Fruit fly (Drosophila melanogaster) whole organism, larva: Measurements from ENCODE around the gene CG32436.

Experiments used
- noc ChIP-seq: fragments of 200-800 bp; sonication (Bioruptor generic); optimal IDR thresholded peaks from 3 replicates; lab custom pipeline; 2019; ENCODE audit warnings: missing biosample characterization, mild to moderate bottlenecking, missing genetic modification characterization, moderate library complexity

CG32436 gene

dm6 chr3L:21343254-21344083 is at the start of gene CG32436, which contains the start of gene Tbc1d8-9:
Gene CG32436 (plus strand): TSS chr3L:21344033.
Gene Tbc1d8-9 (minus strand): TSS chr3L:21343716.
- TF ChIP-seq noc = no peak

DNA sequence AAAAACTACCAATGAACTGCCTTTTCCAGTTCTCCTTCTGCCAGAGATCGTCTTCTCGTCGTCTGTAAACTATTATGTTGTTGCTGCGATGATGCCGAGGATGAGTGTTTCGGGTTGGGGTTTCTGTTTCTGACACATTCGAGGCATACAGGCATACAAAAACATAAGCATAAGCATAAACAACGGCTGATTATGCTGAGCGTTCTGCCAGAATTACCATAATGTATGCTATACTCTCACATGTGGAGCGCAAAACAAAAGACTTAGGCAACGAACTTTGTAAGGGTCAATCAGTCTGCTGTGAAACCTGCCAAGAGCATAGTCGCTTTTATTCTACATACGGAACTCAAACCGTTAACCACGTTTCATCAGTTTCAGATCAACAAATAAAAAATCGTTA is 49.6 kb upstream of the CG32436 start, which contains the start of gene Cpr78Cb:
Gene Cpr78Cb, plus strand, starts transcription at position 291 of the 400 bp plus-strand sequence.
- no peak for TF ChIP-seq noc

DNA sequence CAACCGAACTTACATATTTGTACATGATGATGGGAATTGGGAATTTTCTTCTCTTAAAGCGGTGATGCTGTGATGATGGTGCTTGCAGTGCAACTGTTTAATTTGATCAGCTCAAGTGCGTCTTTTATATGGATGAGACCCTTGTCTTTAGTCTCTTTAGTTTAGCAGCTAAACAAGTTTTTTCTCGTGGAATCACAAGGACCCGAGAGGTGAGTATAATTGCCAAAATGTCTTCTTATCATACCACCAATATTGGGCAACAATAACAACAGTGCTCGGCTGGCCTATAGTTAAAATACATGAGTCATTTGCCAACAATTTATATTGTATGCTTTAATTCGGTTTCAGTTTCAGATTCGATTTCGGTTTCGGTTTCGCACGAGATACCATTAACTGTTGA is 46.1 kb upstream of the CG32436 start, which contains the start of gene Edg78E:
Gene Edg78E, minus strand, starts transcription at position 101 of the 400 bp plus-strand sequence.
- TF ChIP-seq noc = no peak

dm6 chr3L:21298375-21298774 is 45.5 kb upstream of the CG32436 start, which contains the start of gene CG43702:
Gene CG43702 (plus strand): TSS chr3L:21298675.
- no peak for TF ChIP-seq noc

dm6 chr3L:21299203-21299602 is 44.6 kb upstream of the CG32436 start:
- TF ChIP-seq noc = no peak

- no peak for TF ChIP-seq noc
These were observed 43.6 kb upstream of the CG32436 start, which contains the start of gene Cpr78Cc for dm6 chr3L:21300280-21300679. Gene Cpr78Cc (plus strand): TSS chr3L:21300580.

- no peak for TF ChIP-seq noc
These were observed 41.9 kb upstream of the CG32436 start for dm6 chr3L:21301737-21302487.

DNA sequence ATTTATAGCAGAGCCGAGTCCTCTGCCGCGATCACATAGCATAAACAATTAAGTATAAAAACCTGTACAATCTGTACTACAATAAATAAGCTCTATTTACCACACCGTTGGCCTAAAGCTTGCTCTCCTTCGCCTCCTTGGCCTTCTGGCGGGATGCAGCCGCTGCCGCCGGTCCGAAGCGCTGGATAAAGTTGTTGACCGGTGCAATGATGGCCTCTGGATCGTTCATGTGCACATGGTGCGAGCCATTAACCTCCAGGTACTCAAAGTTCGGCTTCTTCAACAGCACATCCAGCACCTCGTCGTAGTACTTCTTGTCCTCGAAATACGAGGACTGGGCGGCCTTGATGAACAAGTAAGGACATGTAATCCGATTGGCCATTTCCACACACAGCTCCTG is 41.3 kb upstream of the CG32436 start:
- no peak for TF ChIP-seq noc

- TF ChIP-seq noc = no peak
These were observed 40.2 kb upstream of the CG32436 start for dm6 chr3L:21303659-21304058.

DNA sequence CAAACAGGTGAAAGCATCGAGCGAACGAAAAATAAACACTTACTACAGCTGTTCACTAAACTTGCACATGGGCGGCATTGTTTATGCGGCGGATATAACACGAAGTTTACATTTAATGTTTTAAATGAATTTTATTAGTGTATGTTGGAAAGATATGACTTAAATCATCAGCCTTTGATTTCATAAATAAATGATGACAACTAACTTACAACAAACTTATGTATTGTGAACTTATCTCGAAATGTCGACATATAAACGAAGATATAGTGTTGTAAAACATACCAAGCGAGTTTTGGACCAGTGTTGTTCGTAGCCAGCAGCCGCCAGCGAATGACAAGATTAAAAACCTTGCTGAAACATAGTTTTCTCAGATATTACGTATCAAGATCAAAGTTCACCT is 39.4 kb upstream of the CG32436 start, which contains the start of the genes CG11309 and CG7632:
Gene CG11309, minus strand, starts transcription at position 259 of the 400 bp plus-strand sequence.
Gene CG7632, plus strand, starts transcription at position 298 of the 400 bp plus-strand sequence.
- peak; percentile 100 for TF ChIP-seq noc

- no peak for TF ChIP-seq noc
These were observed 26.2 kb upstream of the CG32436 start, which contains the start of gene Pc for dm6 chr3L:21317416-21318259. Gene Pc (minus strand): TSS chr3L:21318020.

DNA sequence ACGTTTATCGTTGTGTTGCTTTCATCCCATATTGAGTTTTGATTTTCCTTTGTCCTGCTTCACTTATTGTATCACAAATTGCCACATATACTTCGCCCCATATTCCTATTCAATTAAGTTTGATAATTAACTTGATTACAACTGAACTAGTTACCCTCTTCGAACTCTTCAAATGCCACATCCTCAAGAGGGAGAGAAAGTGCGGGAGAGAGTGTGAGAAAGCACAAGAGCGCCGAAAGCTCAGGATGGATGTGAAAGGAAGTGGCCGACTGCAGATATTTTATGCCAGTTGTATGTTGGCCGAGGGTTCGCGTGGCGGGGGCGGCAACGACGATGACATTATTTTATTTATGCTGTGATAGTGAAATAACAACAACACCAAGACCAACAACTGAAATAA is 25.4 kb upstream of the CG32436 start, which contains the start of gene Rab26:
Gene Rab26, plus strand, starts transcription at position 301 of the 400 bp plus-strand sequence.
- no peak for TF ChIP-seq noc

DNA sequence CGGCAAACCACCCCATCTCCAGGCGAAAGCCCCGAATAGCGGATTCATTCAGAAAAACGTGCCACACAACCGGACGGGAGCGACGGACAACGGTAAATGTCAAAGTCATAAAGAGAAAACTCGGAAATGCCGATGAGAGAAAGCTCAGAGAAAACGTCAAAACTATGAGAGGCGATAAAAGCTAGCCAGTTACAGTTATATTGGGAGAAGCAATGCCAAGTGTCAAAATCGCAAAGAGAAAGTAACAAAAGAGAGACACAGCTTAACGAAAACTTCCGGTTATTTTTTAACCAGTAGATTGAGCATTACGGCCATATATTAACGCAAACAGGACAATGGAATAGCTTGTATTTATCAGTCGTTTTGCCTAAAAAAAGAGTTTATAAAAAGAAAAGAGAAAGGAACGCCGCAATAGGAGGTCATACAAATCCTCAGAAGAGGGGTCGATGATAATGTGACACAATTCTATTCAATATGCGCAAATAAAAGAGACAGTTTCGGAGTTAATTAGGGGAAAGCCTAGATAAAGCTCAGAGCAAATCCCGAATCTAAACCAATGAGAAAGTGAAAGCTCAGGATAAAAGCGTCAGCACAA is 24.4 kb upstream of the CG32436 start:
- no peak for TF ChIP-seq noc

DNA sequence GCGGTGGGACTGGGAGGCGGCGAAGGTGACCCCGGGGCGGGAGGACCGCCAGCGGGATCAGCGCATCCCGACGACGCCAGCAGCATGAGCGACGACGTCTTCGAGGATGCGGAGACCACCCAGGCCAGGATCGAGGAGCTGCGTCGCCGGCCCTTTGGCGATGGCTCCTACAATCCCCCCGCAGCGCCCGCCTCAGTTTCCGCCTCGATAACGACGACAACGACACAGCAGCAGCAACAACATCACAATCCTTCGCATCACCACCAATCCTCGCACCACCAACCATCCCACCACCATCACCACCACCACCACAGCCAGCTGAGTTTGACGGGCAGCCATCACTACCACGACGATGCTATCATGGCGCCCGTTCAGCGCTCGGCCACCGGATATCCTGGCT is 23.9 kb upstream of the CG32436 start:
- no peak for TF ChIP-seq noc

dm6 chr3L:21321807-21322503 is 21.9 kb upstream of the CG32436 start:
- no peak for TF ChIP-seq noc
